Fruit fly (Drosophila melanogaster) Kc167 (cell line): ENCODE results near the gene mRpL33.

ENCODE experiments used
- Myc ChIP-seq: fragments of >200 bp; optimal IDR thresholded peaks from 2 replicates; lab custom pipeline; 2017; ENCODE audit warnings: missing external identifiers
- Sin3A ChIP-seq: fragments of >200 bp; optimal IDR thresholded peaks from 2 replicates; lab custom pipeline; 2018; ENCODE audit warnings: missing external identifiers
- h ChIP-seq: fragments of >200 bp; optimal IDR thresholded peaks from 3 replicates; lab custom pipeline; 2018; ENCODE audit warnings: missing external identifiers
- insv ChIP-seq: fragments of >200 bp; optimal IDR thresholded peaks from 3 replicates; lab custom pipeline; 2018; ENCODE audit warnings: missing external identifiers
- psq ChIP-seq: fragments of >200 bp; optimal IDR thresholded peaks from 2 replicates; lab custom pipeline; 2017; ENCODE audit warnings: missing external identifiers
- ttk ChIP-seq: sonication (Bioruptor generic); optimal IDR thresholded peaks from 2 replicates; lab custom pipeline; 2017; ENCODE audit warnings: missing external identifiers

mRpL33 gene

DNA sequence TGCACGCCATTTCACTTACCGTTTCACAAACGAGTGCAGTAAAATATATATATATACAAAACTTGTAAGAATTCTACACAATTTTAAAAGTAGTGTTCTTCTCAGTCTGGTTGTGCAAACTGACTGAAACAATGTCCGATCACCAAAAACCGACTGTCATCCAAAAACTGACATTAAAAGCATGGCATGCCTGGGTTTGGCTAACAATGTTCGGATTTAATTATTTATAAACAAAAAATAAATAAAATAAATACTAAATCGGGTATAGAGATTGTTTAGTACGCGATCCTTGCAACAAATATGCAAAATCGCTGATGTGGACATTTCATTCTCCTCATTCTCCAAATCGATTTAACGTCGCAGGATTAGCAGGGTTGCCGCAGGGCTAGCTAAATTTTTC, 19.8 kb downstream of the mRpL33 start, which contains the start of gene CG12692:
TSS of gene CG12692 (minus strand) at position 101 of the 400 bp plus-strand sequence.
- TF ChIP-seq h (lab: Kevin White, UChicago) (no peak), insv (lab: Kevin White, UChicago) (no peak), Myc (lab: Kevin White, UChicago) (no peak), Sin3A (lab: Kevin White, UChicago) (no peak), psq (lab: Kevin White, UChicago) (no peak), ttk (lab: Kevin White, UChicago) (no peak)

dm6 chrX:4293418-4293817, 28.6 kb downstream of the mRpL33 start:
- TF ChIP-seq Myc (lab: Kevin White, UChicago), result no peak
- no peak for TF ChIP-seq Sin3A (lab: Kevin White, UChicago)
- no peak for TF ChIP-seq psq (lab: Kevin White, UChicago)
- no peak for TF ChIP-seq ttk (lab: Kevin White, UChicago)
- no peak for TF ChIP-seq insv (lab: Kevin White, UChicago)
- TF ChIP-seq h (lab: Kevin White, UChicago), result no peak

DNA sequence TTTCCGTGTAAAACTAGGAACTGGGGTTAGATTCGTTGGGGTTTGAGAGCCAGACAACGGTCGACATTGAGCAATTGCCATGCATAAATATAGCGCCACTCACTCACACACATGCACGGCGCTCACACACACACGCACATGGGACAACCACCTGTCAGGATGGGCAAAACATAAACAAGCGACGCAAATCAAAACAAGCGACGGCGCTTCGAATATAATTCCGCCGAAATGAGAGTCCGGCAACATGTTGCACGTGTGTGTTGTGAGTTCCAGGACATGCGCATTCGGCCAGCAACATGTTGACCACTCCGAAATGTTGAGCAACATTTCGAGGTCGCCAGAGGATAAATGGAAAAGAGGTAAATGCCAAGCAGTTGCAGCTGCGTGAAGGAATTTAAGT, 41.3 kb downstream of the mRpL33 start:
- no peak for TF ChIP-seq Myc (lab: Kevin White, UChicago)
- no peak for TF ChIP-seq Sin3A (lab: Kevin White, UChicago)

DNA sequence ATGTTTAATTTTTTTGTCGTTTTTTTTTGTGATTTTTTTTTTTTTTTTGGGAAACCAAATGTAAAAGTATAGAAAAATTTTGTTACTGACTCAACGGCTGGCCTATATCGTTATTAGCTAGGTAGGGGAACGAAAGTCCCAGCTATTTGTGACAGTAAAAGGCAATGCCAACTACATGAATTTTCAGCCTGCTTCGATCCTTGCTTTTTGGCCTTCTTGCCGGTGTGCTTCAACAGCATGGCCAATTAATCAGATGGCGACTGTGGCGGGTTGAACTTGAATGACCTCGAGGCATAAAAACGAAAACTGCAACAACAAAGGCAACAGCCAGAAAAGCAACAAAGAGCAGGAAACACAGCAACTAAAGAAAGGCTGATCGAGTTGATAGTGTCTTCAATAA, 44.2 kb downstream of the mRpL33 start, which contains the start of gene CG15578:
TSS of gene CG15578 (minus strand) at position 101 of the 400 bp plus-strand sequence.
- no peak for TF ChIP-seq insv (lab: Kevin White, UChicago)
- no peak for TF ChIP-seq Myc (lab: Kevin White, UChicago)
- no peak for TF ChIP-seq Sin3A (lab: Kevin White, UChicago)

- TF ChIP-seq Myc (lab: Kevin White, UChicago) (no peak), Sin3A (lab: Kevin White, UChicago) (no peak), psq (lab: Kevin White, UChicago) (no peak), insv (lab: Kevin White, UChicago) (no peak), ttk (lab: Kevin White, UChicago) (no peak), h (lab: Kevin White, UChicago) (no peak)
These were observed 45.1 kb downstream of the mRpL33 start, which contains the start of gene CG15577 for dm6 chrX:4276900-4277299. CG15577 (minus strand) TSS chrX:4277000.

DNA sequence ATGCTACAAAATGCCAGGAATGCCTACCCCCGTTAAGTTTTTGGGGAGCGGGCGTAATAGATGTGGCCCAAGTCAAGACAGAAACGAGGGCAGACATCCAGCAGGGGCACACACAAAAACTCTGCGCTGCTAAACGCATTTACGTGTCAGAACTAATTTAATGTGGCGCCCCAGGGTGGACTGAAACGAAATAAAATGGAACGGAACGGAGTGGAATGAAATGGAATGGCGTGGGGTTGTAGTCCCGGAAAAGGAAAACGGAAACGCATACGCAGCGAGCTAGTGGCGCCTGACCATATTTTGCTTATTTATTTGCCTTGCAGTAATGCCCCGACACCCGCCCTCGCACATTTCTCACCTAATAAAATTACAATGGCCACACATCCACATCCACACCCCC, 48.5 kb downstream of the mRpL33 start:
- TF ChIP-seq psq (lab: Kevin White, UChicago), result no peak
- no peak for TF ChIP-seq Myc (lab: Kevin White, UChicago)
- TF ChIP-seq h (lab: Kevin White, UChicago), result no peak
- TF ChIP-seq insv (lab: Kevin White, UChicago), result no peak
- no peak for TF ChIP-seq ttk (lab: Kevin White, UChicago)
- no peak for TF ChIP-seq Sin3A (lab: Kevin White, UChicago)
